Worm (Caenorhabditis elegans) whole organism, L4 larva: ENCODE data around the gene H20J04.7.

Source experiments
- daf-12 ChIP-seq: fragments of 150-350 bp; optimal IDR thresholded peaks from 2 replicates; lab custom pipeline; 2014; ENCODE audit warnings: missing biosample characterization, missing genetic modification reagents, missing genetic modification characterization
- hif-1 ChIP-seq, 2 experiments: sonication (generic microtip); optimal IDR thresholded peaks; 2 replicates each; lab custom pipeline; 2016 to 2017; ENCODE audit warnings: missing compliant biosample characterization in 2 of 2, missing genetic modification characterization in 2 of 2, missing genetic modification reagents in 2 of 2, missing genotype in 2 of 2, mild to moderate bottlenecking in 1 of 2
- lin-13 ChIP-seq: fragments of 150-350 bp; optimal IDR thresholded peaks from 2 replicates; lab custom pipeline; 2014; ENCODE audit warnings: missing biosample characterization, missing genetic modification reagents, missing genetic modification characterization
- lin-39 ChIP-seq: fragments of 150-350 bp; optimal IDR thresholded peaks from 2 replicates; lab custom pipeline; 2014; ENCODE audit warnings: missing biosample characterization, missing genetic modification reagents, missing genetic modification characterization
- mep-1 ChIP-seq: fragments of 150-350 bp; sonication (generic microtip); optimal IDR thresholded peaks from 3 replicates; lab custom pipeline; 2014; ENCODE audit warnings: missing biosample characterization, missing genetic modification characterization
- nhr-28 ChIP-seq: fragments of 150-350 bp; optimal IDR thresholded peaks from 2 replicates; lab custom pipeline; 2014; ENCODE audit warnings: missing biosample characterization, missing genetic modification characterization
- nhr-41 ChIP-seq: fragments of 200-800 bp; sonication (Bioruptor generic); IDR thresholded peaks from 2 replicates; pipeline ENCODE4 v1.3.6; 2022; ENCODE audit warnings: missing genetic modification reagents, missing genetic modification characterization, missing compliant biosample characterization
- unc-39 ChIP-seq: sonication (generic microtip); optimal IDR thresholded peaks from 2 replicates; lab custom pipeline; 2017; ENCODE audit warnings: missing biosample characterization, missing genetic modification characterization
- zip-11 ChIP-seq: fragments of 200-800 bp; sonication (Bioruptor generic); IDR thresholded peaks from 2 replicates; pipeline ENCODE4 v1.3.6; 2022; ENCODE audit warnings: missing genetic modification characterization, missing compliant biosample characterization

ce11 chrII:4358765-4359164, 3.6 kb upstream of the H20J04.7 start, which contains the start of gene lat-2:
- no peak for TF ChIP-seq hif-1 (tag; optimal IDR thresholded peaks at IDR 0.05; lab: Kevin White, UChicago)
- TF ChIP-seq mep-1, result no peak
- TF ChIP-seq lin-39, result no peak
- TF ChIP-seq daf-12 (tag; lab: Kevin White, UChicago), result no peak
- TF ChIP-seq unc-39 (tag; lab: Kevin White, UChicago), result no peak
- TF ChIP-seq nhr-28 (tag; lab: Kevin White, UChicago), result no peak
- TF ChIP-seq lin-13 (GFP tag; lab: Kevin White, UChicago), result no peak
- TF ChIP-seq nhr-41 (GFP tag; lab: Robert Waterston, UW), result no peak
- no peak for TF ChIP-seq zip-11
